Fruit fly (Drosophila melanogaster) S2 (cell line): ENCODE results near the gene CG11454.

ENCODE experiments used
- CG8478 ChIP-seq: fragments of >200 bp; optimal IDR thresholded peaks from 2 replicates; lab custom pipeline; 2018
- CTCF ChIP-seq, 2 experiments: fragments of >200 bp; optimal IDR thresholded peaks; 2 replicates each; lab custom pipeline; 2018

CG11454 gene

dm6 chr2L:136747-137709, 6.1 kb upstream of the CG11454 start:
- no peak for TF ChIP-seq CG8478 (lab: Kevin White, UChicago)
- no peak for TF ChIP-seq CTCF (optimal IDR thresholded peaks at IDR 0.05; lab: Kevin White, UChicago)

- peak in 1 of 2 experiments; percentile 35 for TF ChIP-seq CTCF (optimal IDR thresholded peaks at IDR 0.05; lab: Kevin White, UChicago)
- TF ChIP-seq CG8478 (lab: Kevin White, UChicago) = no peak
These were observed 5.1 kb upstream of the CG11454 start for dm6 chr2L:138063-138462.

- TF ChIP-seq CG8478 (lab: Kevin White, UChicago) = no peak
- TF ChIP-seq CTCF (optimal IDR thresholded peaks at IDR 0.05; lab: Kevin White, UChicago) = no peak
These were observed 3.5 kb upstream of the CG11454 start for dm6 chr2L:139610-140009.

- TF ChIP-seq CTCF (optimal IDR thresholded peaks at IDR 0.05; lab: Kevin White, UChicago) (no peak), CG8478 (lab: Kevin White, UChicago) (no peak)
These were observed 2.3 kb upstream of the CG11454 start, which contains the start of the genes CG31975 and ovm for dm6 chr2L:140849-141248. Gene CG31975 (minus strand): TSS chr2L:140992. Gene ovm (minus strand): TSS chr2L:140992.

- TF ChIP-seq CTCF (optimal IDR thresholded peaks at IDR 0.05; lab: Kevin White, UChicago) (no peak), CG8478 (lab: Kevin White, UChicago) (no peak)
These were observed 3.4 kb downstream of the CG11454 start for dm6 chr2L:146503-146902.

dm6 chr2L:153142-153541, 10.0 kb downstream of the CG11454 start, which contains the start of gene CG42399:
Gene CG42399 (minus strand): TSS chr2L:153300.
- TF ChIP-seq CG8478 (lab: Kevin White, UChicago) (no peak), CTCF (optimal IDR thresholded peaks at IDR 0.05; lab: Kevin White, UChicago) (no peak)

- TF ChIP-seq CTCF (optimal IDR thresholded peaks at IDR 0.05; lab: Kevin White, UChicago) (no peak), CG8478 (lab: Kevin White, UChicago) (no peak)
These were observed 12.1 kb downstream of the CG11454 start, which contains the start of gene Pus10 for dm6 chr2L:155215-155712. Gene Pus10 (minus strand): TSS chr2L:155305.

dm6 chr2L:155994-156393, 12.9 kb downstream of the CG11454 start, which contains the start of gene CG3436:
Gene CG3436 (plus strand): TSS chr2L:156029.
- TF ChIP-seq CG8478 (lab: Kevin White, UChicago) (no peak), CTCF (optimal IDR thresholded peaks at IDR 0.05; lab: Kevin White, UChicago) (no peak)

- peak in 1 of 2 experiments; percentile 5 for TF ChIP-seq CTCF (optimal IDR thresholded peaks at IDR 0.05; lab: Kevin White, UChicago)
- TF ChIP-seq CG8478 (lab: Kevin White, UChicago) = no peak
These were observed 15.6 kb downstream of the CG11454 start, which contains the start of the genes CG33635 and spen for dm6 chr2L:158649-159257. Gene CG33635 (minus strand): TSS chr2L:158664. Gene spen (plus strand): TSS chr2L:159032.

dm6 chr2L:160581-161452, 17.7 kb downstream of the CG11454 start:
- peak; percentile 29 for TF ChIP-seq CG8478 (lab: Kevin White, UChicago)
- no peak for TF ChIP-seq CTCF (optimal IDR thresholded peaks at IDR 0.05; lab: Kevin White, UChicago)

dm6 chr2L:161453-162175, 18.5 kb downstream of the CG11454 start:
- TF ChIP-seq CG8478 (lab: Kevin White, UChicago) (no peak), CTCF (optimal IDR thresholded peaks at IDR 0.05; lab: Kevin White, UChicago) (no peak)

dm6 chr2L:162208-162607, 19.1 kb downstream of the CG11454 start:
- no peak for TF ChIP-seq CTCF (optimal IDR thresholded peaks at IDR 0.05; lab: Kevin White, UChicago)
- no peak for TF ChIP-seq CG8478 (lab: Kevin White, UChicago)

- no peak for TF ChIP-seq CTCF (optimal IDR thresholded peaks at IDR 0.05; lab: Kevin White, UChicago)
- TF ChIP-seq CG8478 (lab: Kevin White, UChicago) = no peak
These were observed 20.1 kb downstream of the CG11454 start for dm6 chr2L:163229-163628.
